Worm (Caenorhabditis elegans) whole organism, L4 larva: ENCODE measurements around the gene pqn-29.
A peak's percentile ranks its signal among the peaks of the same experiment; 100 is the strongest.

Experiments used
- D1046.2 ChIP-seq: fragments of 200-800 bp; sonication (Bioruptor generic); IDR thresholded peaks from 2 replicates; pipeline ENCODE4 v1.3.6; 2022; ENCODE audit warnings: missing genetic modification characterization, missing compliant biosample characterization
- F10B5.3 ChIP-seq: sonication (generic microtip); optimal IDR thresholded peaks from 2 replicates; lab custom pipeline; 2016; ENCODE audit warnings: mild to moderate bottlenecking, missing genetic modification characterization, missing compliant biosample characterization
- F26F4.8 ChIP-seq: fragments of 200-800 bp; sonication (Bioruptor generic); conservative IDR thresholded peaks from 2 replicates; pipeline ENCODE4 v1.3.6; 2022; ENCODE audit warnings: missing genetic modification characterization, missing compliant biosample characterization
- F37D6.2 ChIP-seq: sonication (generic microtip); optimal IDR thresholded peaks from 2 replicates; lab custom pipeline; 2016; ENCODE audit warnings: mild to moderate bottlenecking, missing genetic modification characterization, missing compliant biosample characterization
- R02D3.7 ChIP-seq: fragments of 150-350 bp; sonication (generic microtip); optimal IDR thresholded peaks from 3 replicates; lab custom pipeline; 2014; ENCODE audit warnings: missing biosample characterization, missing genetic modification characterization
- T20F7.1 ChIP-seq: fragments of 200-800 bp; sonication (Bioruptor generic); optimal IDR thresholded peaks from 2 replicates; lab custom pipeline; 2018; ENCODE audit warnings: mild to moderate bottlenecking, missing genetic modification characterization, missing compliant biosample characterization
- Y105C5A.15 ChIP-seq: fragments of 200-800 bp; sonication (Bioruptor generic); IDR thresholded peaks from 2 replicates; pipeline ENCODE4 v1.3.6; 2022; ENCODE audit warnings: missing genetic modification characterization, missing compliant biosample characterization
- Y48G9A.11 ChIP-seq: fragments of 200-800 bp; sonication (Bioruptor generic); IDR thresholded peaks from 2 replicates; pipeline ENCODE4 v1.3.6; 2022; ENCODE audit warnings: missing genetic modification reagents, missing genetic modification characterization, missing compliant biosample characterization
- arid-1 ChIP-seq: fragments of 200-800 bp; sonication (Bioruptor generic); conservative IDR thresholded peaks from 2 replicates; pipeline ENCODE4 v1.3.6; 2022; ENCODE audit warnings: missing genetic modification reagents, missing genetic modification characterization, missing compliant biosample characterization
- attf-4 ChIP-seq: sonication (generic microtip); optimal IDR thresholded peaks from 3 replicates; lab custom pipeline; 2017; ENCODE audit warnings: missing biosample characterization, missing genetic modification characterization
- ceh-20 ChIP-seq: fragments of 200-800 bp; sonication (Bioruptor generic); IDR thresholded peaks from 2 replicates; pipeline ENCODE4 v1.3.6; 2022; ENCODE audit warnings: missing genetic modification reagents, missing genetic modification characterization, missing compliant biosample characterization
- ceh-28 ChIP-seq: fragments of 150-350 bp; optimal IDR thresholded peaks from 2 replicates; lab custom pipeline; 2014; ENCODE audit warnings: missing biosample characterization, missing genetic modification reagents, missing genetic modification characterization
- ceh-82 ChIP-seq: sonication (generic microtip); optimal IDR thresholded peaks from 2 replicates; lab custom pipeline; 2017; ENCODE audit warnings: missing biosample characterization, missing genetic modification characterization
- ces-1 ChIP-seq: fragments of 150-350 bp; sonication (generic microtip); optimal IDR thresholded peaks from 4 replicates; lab custom pipeline; 2014; ENCODE audit warnings: missing biosample characterization, missing genetic modification reagents, missing genetic modification characterization
- cey-2 ChIP-seq: sonication (generic microtip); optimal IDR thresholded peaks from 3 replicates; lab custom pipeline; 2017; ENCODE audit warnings: missing genetic modification characterization, mild to moderate bottlenecking, missing compliant biosample characterization, antibody characterized with exemption, borderline replicate concordance; ENCODE audit not compliant: insufficient read depth
- daf-12 ChIP-seq: fragments of 150-350 bp; optimal IDR thresholded peaks from 2 replicates; lab custom pipeline; 2014; ENCODE audit warnings: missing biosample characterization, missing genetic modification reagents, missing genetic modification characterization
- daf-8 ChIP-seq: fragments of 200-800 bp; sonication (Bioruptor generic); IDR thresholded peaks from 2 replicates; pipeline ENCODE4 v1.3.6; 2022; ENCODE audit warnings: missing genetic modification characterization, missing compliant biosample characterization
- fos-1 ChIP-seq: fragments of 150-350 bp; optimal IDR thresholded peaks from 2 replicates; lab custom pipeline; 2014; ENCODE audit warnings: missing biosample characterization, missing genetic modification characterization
- jun-1 ChIP-seq: fragments of 150-350 bp; optimal IDR thresholded peaks from 2 replicates; lab custom pipeline; 2014; ENCODE audit warnings: missing biosample characterization, missing genetic modification reagents, missing genetic modification characterization
- lin-13 ChIP-seq: fragments of 150-350 bp; optimal IDR thresholded peaks from 2 replicates; lab custom pipeline; 2014; ENCODE audit warnings: missing biosample characterization, missing genetic modification reagents, missing genetic modification characterization
- lin-29 ChIP-seq: fragments of 200-800 bp; sonication (Bioruptor generic); IDR thresholded peaks from 2 replicates; pipeline ENCODE4 v1.3.6; 2022; ENCODE audit warnings: missing genetic modification reagents, missing genetic modification characterization, missing compliant biosample characterization
- lin-38 ChIP-seq: fragments of 200-800 bp; sonication (Bioruptor generic); IDR thresholded peaks from 2 replicates; pipeline ENCODE4 v1.3.6; 2022; ENCODE audit warnings: missing genetic modification reagents, missing genetic modification characterization, missing compliant biosample characterization
- lsy-2 ChIP-seq, 2 experiments: fragments of 150-350 bp in 1 of 2; sonication (generic microtip) in 1 of 2; optimal IDR thresholded peaks; 2 replicates each; lab custom pipeline; 2014 to 2017; ENCODE audit warnings: missing biosample characterization in 2 of 2, missing genetic modification characterization in 2 of 2
- madf-5 ChIP-seq, 2 experiments: fragments of 200-800 bp; sonication (Bioruptor generic); IDR thresholded peaks; 2 replicates each; pipeline ENCODE4 v1.3.6; 2022; ENCODE audit warnings: missing compliant biosample characterization in 2 of 2, missing genetic modification characterization in 2 of 2
- mxl-2 ChIP-seq: fragments of 200-800 bp; sonication (Bioruptor generic); conservative IDR thresholded peaks from 2 replicates; pipeline ENCODE4 v1.3.6; 2022; ENCODE audit warnings: missing genetic modification reagents, missing genetic modification characterization, missing compliant biosample characterization
- mxl-3 ChIP-seq: fragments of 200-800 bp; sonication (Bioruptor generic); optimal IDR thresholded peaks from 2 replicates; lab custom pipeline; 2018; ENCODE audit warnings: mild to moderate bottlenecking, missing genetic modification characterization, missing compliant biosample characterization
- nhr-102 ChIP-seq: sonication (generic microtip); optimal IDR thresholded peaks from 2 replicates; lab custom pipeline; 2016; ENCODE audit warnings: mild to moderate bottlenecking, missing genetic modification characterization, moderate library complexity, missing compliant biosample characterization
- nhr-11 ChIP-seq: fragments of 150-350 bp; optimal IDR thresholded peaks from 2 replicates; lab custom pipeline; 2014; ENCODE audit warnings: missing biosample characterization, missing genetic modification characterization
- nhr-237 ChIP-seq: sonication (generic microtip); optimal IDR thresholded peaks from 2 replicates; lab custom pipeline; 2017; ENCODE audit warnings: missing biosample characterization, missing genetic modification characterization
- nhr-28 ChIP-seq: fragments of 150-350 bp; optimal IDR thresholded peaks from 2 replicates; lab custom pipeline; 2014; ENCODE audit warnings: missing biosample characterization, missing genetic modification characterization
- nhr-42 ChIP-seq: fragments of 200-800 bp; sonication (Bioruptor generic); IDR thresholded peaks from 2 replicates; pipeline ENCODE4 v1.3.6; 2022; ENCODE audit warnings: missing genetic modification characterization, missing compliant biosample characterization
- nhr-48 ChIP-seq: sonication (generic microtip); optimal IDR thresholded peaks from 2 replicates; lab custom pipeline; 2016; ENCODE audit warnings: mild to moderate bottlenecking, missing genetic modification characterization, missing compliant biosample characterization
- nhr-77 ChIP-seq: fragments of 150-350 bp; optimal IDR thresholded peaks from 2 replicates; lab custom pipeline; 2014; ENCODE audit warnings: missing biosample characterization, missing genetic modification characterization
- pha-4 ChIP-seq, 2 experiments: fragments of 150-350 bp in 1 of 2; fragments of 200-800 bp in 1 of 2; sonication (Bioruptor generic) in 1 of 2; IDR thresholded peaks in 1 of 2; optimal IDR thresholded peaks in 1 of 2; 2 replicates each; pipeline versions ENCODE4 v1.3.6 to Lab custom; 2014 to 2022; ENCODE audit warnings: missing genetic modification characterization in 2 of 2, missing genetic modification reagents in 2 of 2, missing biosample characterization in 1 of 2, missing compliant biosample characterization in 1 of 2
- php-3 ChIP-seq: fragments of 200-800 bp; sonication (Bioruptor generic); IDR thresholded peaks from 2 replicates; pipeline ENCODE4 v1.3.6; 2022; ENCODE audit warnings: missing genetic modification reagents, missing genetic modification characterization, missing compliant biosample characterization
- snpc-1.2 ChIP-seq: fragments of 200-800 bp; sonication (Bioruptor generic); IDR thresholded peaks from 2 replicates; pipeline ENCODE4 v1.3.6; 2022; ENCODE audit warnings: missing genetic modification reagents, missing genetic modification characterization, missing compliant biosample characterization
- tag-97 ChIP-seq: fragments of 200-800 bp; sonication (Bioruptor generic); IDR thresholded peaks from 2 replicates; pipeline ENCODE4 v1.3.6; 2022; ENCODE audit warnings: missing genetic modification characterization, missing compliant biosample characterization
- tra-1 ChIP-seq: fragments of 200-800 bp; sonication (Bioruptor generic); IDR thresholded peaks from 2 replicates; pipeline ENCODE4 v1.3.6; 2022; ENCODE audit warnings: missing genetic modification reagents, missing genetic modification characterization, missing compliant biosample characterization
- unc-39 ChIP-seq: sonication (generic microtip); optimal IDR thresholded peaks from 2 replicates; lab custom pipeline; 2017; ENCODE audit warnings: missing biosample characterization, missing genetic modification characterization
- zfp-2 ChIP-seq: sonication (generic microtip); optimal IDR thresholded peaks from 2 replicates; lab custom pipeline; 2016; ENCODE audit warnings: mild to moderate bottlenecking, missing genetic modification characterization, missing compliant biosample characterization
- zip-11 ChIP-seq: fragments of 200-800 bp; sonication (Bioruptor generic); IDR thresholded peaks from 2 replicates; pipeline ENCODE4 v1.3.6; 2022; ENCODE audit warnings: missing genetic modification characterization, missing compliant biosample characterization
- ztf-11 ChIP-seq: fragments of 150-350 bp; optimal IDR thresholded peaks from 2 replicates; lab custom pipeline; 2014; ENCODE audit warnings: missing biosample characterization, missing genetic modification characterization
- ztf-7 ChIP-seq: fragments of 150-350 bp; optimal IDR thresholded peaks from 2 replicates; lab custom pipeline; 2014; ENCODE audit warnings: missing biosample characterization, missing genetic modification characterization

The pqn-29 gene

ce11 chrIII:4643262-4643661, 2.9 kb downstream of the pqn-29 start, which contains the start of gene pfas-1 (continued):
- TF ChIP-seq Y48G9A.11 (no peak), tag-97 (GFP tag; lab: Robert Waterston, UW) (no peak), snpc-1.2 (no peak), nhr-77 (no peak), pha-4 (GFP tag; IDR thresholded peaks at IDR 0.05; lab: Robert Waterston, UW) (no peak), pha-4 (tag; optimal IDR thresholded peaks at IDR 0.05; lab: Kevin White, UChicago) (no peak), nhr-28 (tag; lab: Kevin White, UChicago) (peak; percentile 73), tra-1 (GFP tag; lab: Robert Waterston, UW) (no peak), cey-2 (tag; lab: Kevin White, UChicago) (no peak), zfp-2 (tag; lab: Kevin White, UChicago) (no peak), lin-13 (no peak), lin-38 (GFP tag; lab: Robert Waterston, UW) (no peak), T20F7.1 (peak; percentile 20), mxl-2 (no peak), nhr-42 (GFP tag; lab: Robert Waterston, UW) (no peak), nhr-102 (no peak), ceh-20 (GFP tag; lab: Robert Waterston, UW) (no peak), R02D3.7 (no peak), mxl-3 (GFP tag; lab: Kevin White, UChicago) (no peak), php-3 (GFP tag; lab: Robert Waterston, UW) (peak; percentile 91), D1046.2 (GFP tag; lab: Robert Waterston, UW) (no peak), nhr-237 (tag; lab: Kevin White, UChicago) (no peak), Y105C5A.15 (no peak)

ce11 chrIII:4634947-4635346, 11.2 kb downstream of the pqn-29 start, which contains the start of gene clec-153:
TSS of gene clec-153 (plus strand) at chrIII:4635247.
- TF ChIP-seq F26F4.8 (GFP tag; lab: Robert Waterston, UW), result no peak
- no peak for TF ChIP-seq nhr-48 (tag; lab: Kevin White, UChicago)
- no peak for TF ChIP-seq arid-1 (GFP tag; lab: Robert Waterston, UW)
- TF ChIP-seq lin-29, result no peak
- no peak for TF ChIP-seq nhr-77
- TF ChIP-seq unc-39 (tag; lab: Kevin White, UChicago), result no peak
- TF ChIP-seq snpc-1.2, result no peak
- TF ChIP-seq lin-13, result no peak
- no peak for TF ChIP-seq ztf-11 (tag; lab: Kevin White, UChicago)
- TF ChIP-seq jun-1, result no peak
- no peak for TF ChIP-seq ceh-82
- no peak for TF ChIP-seq F37D6.2 (tag; lab: Kevin White, UChicago)
- TF ChIP-seq ceh-28, result no peak
- no peak for TF ChIP-seq fos-1 (tag; lab: Kevin White, UChicago)
- TF ChIP-seq, all 104 proteins: peak for 0

ce11 chrIII:4628165-4628564, 18.0 kb downstream of the pqn-29 start, which contains the start of gene clec-151:
TSS of gene clec-151 (plus strand) at chrIII:4628465.
- TF ChIP-seq attf-4 (tag; lab: Kevin White, UChicago) (no peak), F10B5.3 (tag; lab: Kevin White, UChicago) (no peak), snpc-1.2 (no peak), zip-11 (GFP tag; lab: Robert Waterston, UW) (no peak), lsy-2 (tag; optimal IDR thresholded peaks at IDR 0.05; lab: Kevin White, UChicago) (no peak), daf-8 (GFP tag; lab: Robert Waterston, UW) (no peak), F26F4.8 (GFP tag; lab: Robert Waterston, UW) (no peak), madf-5 (GFP tag; IDR thresholded peaks at IDR 0.05; lab: Robert Waterston, UW) (no peak), cey-2 (tag; lab: Kevin White, UChicago) (no peak), nhr-11 (tag; lab: Kevin White, UChicago) (no peak), daf-12 (tag; lab: Kevin White, UChicago) (no peak), ces-1 (no peak), ztf-11 (tag; lab: Kevin White, UChicago) (no peak), ztf-7 (tag; lab: Kevin White, UChicago) (no peak)
- TF ChIP-seq, all 104 proteins: peak for 0
